Worm (Caenorhabditis elegans) whole organism, L2 larva: ENCODE data around the gene qns-1.

Experiments used
- F13H6.1 ChIP-seq: sonication (generic microtip); optimal IDR thresholded peaks from 2 replicates; lab custom pipeline; 2016; ENCODE audit warnings: missing genetic modification characterization, missing compliant biosample characterization
- Y55F3AM.14 ChIP-seq: fragments of 200-800 bp; sonication (Bioruptor generic); optimal IDR thresholded peaks from 2 replicates; lab custom pipeline; 2018; ENCODE audit warnings: mild to moderate bottlenecking, missing genetic modification characterization, missing compliant biosample characterization
- alr-1 ChIP-seq: fragments of 150-350 bp; optimal IDR thresholded peaks from 2 replicates; lab custom pipeline; 2014; ENCODE audit warnings: missing biosample characterization, missing genetic modification characterization
- aly-2 ChIP-seq: fragments of 150-350 bp; optimal IDR thresholded peaks from 2 replicates; lab custom pipeline; 2014; ENCODE audit warnings: missing biosample characterization, missing genetic modification characterization
- ama-1 ChIP-seq: fragments of 150-350 bp; optimal IDR thresholded peaks from 2 replicates; lab custom pipeline; 2018; ENCODE audit warnings: inconsistent platforms
- dmd-4 ChIP-seq: sonication (generic microtip); optimal IDR thresholded peaks from 2 replicates; lab custom pipeline; 2017; ENCODE audit warnings: missing biosample characterization, missing genetic modification characterization
- lsy-2 ChIP-seq, 2 experiments: fragments of 150-350 bp in 1 of 2; sonication (generic microtip) in 1 of 2; optimal IDR thresholded peaks; 2 replicates each; lab custom pipeline; 2014 to 2017; ENCODE audit warnings: missing biosample characterization in 2 of 2, missing genetic modification characterization in 2 of 2
- mab-5 ChIP-seq: fragments of 150-350 bp; optimal IDR thresholded peaks from 2 replicates; lab custom pipeline; 2014; ENCODE audit warnings: missing biosample characterization, missing genetic modification characterization
- mdl-1 ChIP-seq, 2 experiments: fragments of 150-350 bp in 1 of 2; sonication (generic microtip) in 1 of 2; optimal IDR thresholded peaks; 2 replicates each; lab custom pipeline; 2017; ENCODE audit warnings: missing biosample characterization in 2 of 2, missing genetic modification characterization in 2 of 2
- nhr-11 ChIP-seq: fragments of 150-350 bp; optimal IDR thresholded peaks from 2 replicates; lab custom pipeline; 2014; ENCODE audit warnings: missing biosample characterization, missing genetic modification characterization
- nhr-12 ChIP-seq: fragments of 150-350 bp; optimal IDR thresholded peaks from 2 replicates; lab custom pipeline; 2014; ENCODE audit warnings: missing biosample characterization, missing genetic modification characterization
- snpc-4 ChIP-seq: fragments of 150-350 bp; optimal IDR thresholded peaks from 2 replicates; lab custom pipeline; 2014; ENCODE audit warnings: missing biosample characterization, missing genetic modification characterization
- unc-39 ChIP-seq: fragments of 150-350 bp; optimal IDR thresholded peaks from 2 replicates; lab custom pipeline; 2014; ENCODE audit warnings: missing biosample characterization, missing genetic modification characterization
- ztf-11 ChIP-seq: sonication (generic microtip); optimal IDR thresholded peaks from 2 replicates; lab custom pipeline; 2017; ENCODE audit warnings: missing biosample characterization, missing genetic modification characterization

DNA sequence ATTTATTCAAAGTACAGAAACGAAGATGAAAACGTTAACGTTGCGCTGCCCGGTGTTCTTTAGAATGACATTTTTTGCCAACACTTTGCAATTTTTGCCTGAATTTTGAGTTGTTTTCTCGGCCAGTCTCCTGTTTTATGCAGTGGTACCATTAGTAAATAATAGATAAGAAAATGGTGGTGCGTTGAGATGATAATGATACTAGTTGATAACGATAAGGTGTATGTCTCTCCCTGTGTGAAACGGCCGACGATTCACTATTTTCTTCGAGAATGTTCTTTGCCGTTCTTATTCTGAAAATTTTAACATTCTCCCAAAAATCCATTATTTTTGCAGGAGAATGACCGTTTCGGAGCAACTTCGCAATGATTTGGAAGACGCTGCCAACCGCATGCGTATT, 24.2 kb upstream of the qns-1 start, which contains the start of gene tkt-1:
- no peak for TF ChIP-seq ztf-11 (tag; lab: Kevin White, UChicago)
- no peak for TF ChIP-seq snpc-4 (tag; lab: Kevin White, UChicago)
- TF ChIP-seq nhr-12 (tag; lab: Kevin White, UChicago) = no peak
- no peak for TF ChIP-seq lsy-2 (tag; optimal IDR thresholded peaks at IDR 0.05; lab: Kevin White, UChicago)
- TF ChIP-seq unc-39 = no peak
- no peak for TF ChIP-seq ama-1 (lab: Kevin White, UChicago)
- no peak for TF ChIP-seq aly-2 (tag; lab: Kevin White, UChicago)
- TF ChIP-seq mab-5 (tag; lab: Kevin White, UChicago) = no peak
- no peak for TF ChIP-seq dmd-4 (tag; lab: Kevin White, UChicago)
- TF ChIP-seq mdl-1 (tag; optimal IDR thresholded peaks at IDR 0.05; lab: Kevin White, UChicago) = no peak
- TF ChIP-seq alr-1 = no peak
- no peak for TF ChIP-seq Y55F3AM.14 (GFP tag; lab: Kevin White, UChicago)
- no peak for TF ChIP-seq F13H6.1 (tag; lab: Kevin White, UChicago)
- TF ChIP-seq nhr-11 = no peak
